Worm (Caenorhabditis elegans) whole organism, mixed stage, embryonic: ENCODE data around the gene R08C7.1.

Experiments
- M03D4.4 ChIP-seq: sonication (generic microtip); optimal IDR thresholded peaks from 2 replicates; lab custom pipeline; 2017; ENCODE audit warnings: mild to moderate bottlenecking, missing genetic modification characterization, missing compliant biosample characterization
- bed-3 ChIP-seq: fragments of 200-800 bp; sonication (Bioruptor generic); optimal IDR thresholded peaks from 3 replicates; lab custom pipeline; 2018; ENCODE audit warnings: mild to moderate bottlenecking, missing genetic modification characterization, moderate library complexity, missing compliant biosample characterization
- blmp-1 ChIP-seq: fragments of 150-350 bp; optimal IDR thresholded peaks from 2 replicates; lab custom pipeline; 2014; ENCODE audit warnings: missing biosample characterization, missing genetic modification characterization
- ceh-39 ChIP-seq: fragments of 150-350 bp; optimal IDR thresholded peaks from 2 replicates; lab custom pipeline; 2014; ENCODE audit warnings: missing biosample characterization, missing genetic modification characterization
- ceh-43 ChIP-seq: fragments of 200-800 bp; sonication (Bioruptor generic); optimal IDR thresholded peaks from 2 replicates; lab custom pipeline; 2018; ENCODE audit warnings: mild to moderate bottlenecking, missing genetic modification characterization, moderate library complexity, missing compliant biosample characterization
- ceh-83 ChIP-seq: fragments of 200-800 bp; sonication (Bioruptor generic); optimal IDR thresholded peaks from 2 replicates; lab custom pipeline; 2018; ENCODE audit warnings: mild to moderate bottlenecking, missing genetic modification characterization, missing compliant biosample characterization
- ces-1 ChIP-seq: fragments of 150-350 bp; optimal IDR thresholded peaks from 2 replicates; lab custom pipeline; 2014; ENCODE audit warnings: missing biosample characterization, missing genetic modification reagents, missing genetic modification characterization
- cnd-1 ChIP-seq: fragments of 200-800 bp; sonication (Bioruptor generic); optimal IDR thresholded peaks from 2 replicates; lab custom pipeline; 2018; ENCODE audit warnings: mild to moderate bottlenecking, missing genetic modification characterization, missing compliant biosample characterization
- drap-1 ChIP-seq: fragments of 200-800 bp; sonication (Bioruptor generic); optimal IDR thresholded peaks from 3 replicates; lab custom pipeline; 2018; ENCODE audit warnings: mild to moderate bottlenecking, missing genetic modification characterization, missing compliant biosample characterization
- elt-1 ChIP-seq: sonication (generic microtip); optimal IDR thresholded peaks from 2 replicates; lab custom pipeline; 2017; ENCODE audit warnings: missing genetic modification characterization, mild to moderate bottlenecking, missing compliant biosample characterization, antibody characterized with exemption, moderate library complexity, borderline replicate concordance; ENCODE audit not compliant: insufficient read depth
- elt-3 ChIP-seq: fragments of 150-350 bp; optimal IDR thresholded peaks from 2 replicates; lab custom pipeline; 2014; ENCODE audit warnings: missing biosample characterization, missing genetic modification characterization
- ham-2 ChIP-seq: fragments of 200-800 bp; sonication (Bioruptor generic); optimal IDR thresholded peaks from 2 replicates; lab custom pipeline; 2018; ENCODE audit warnings: mild to moderate bottlenecking, missing genetic modification characterization, missing compliant biosample characterization
- hlh-1 ChIP-seq: fragments of 150-350 bp; optimal IDR thresholded peaks from 2 replicates; lab custom pipeline; 2014; ENCODE audit warnings: missing biosample characterization, missing genetic modification reagents, missing genetic modification characterization
- lin-32 ChIP-seq: fragments of 200-800 bp; sonication (Bioruptor generic); optimal IDR thresholded peaks from 2 replicates; lab custom pipeline; 2018; ENCODE audit warnings: mild to moderate bottlenecking, missing genetic modification characterization, missing compliant biosample characterization
- lsy-2 ChIP-seq: fragments of 150-350 bp; optimal IDR thresholded peaks from 2 replicates; lab custom pipeline; 2014; ENCODE audit warnings: missing biosample characterization, missing genetic modification characterization
- mab-5 ChIP-seq: fragments of 150-350 bp; optimal IDR thresholded peaks from 2 replicates; lab custom pipeline; 2014; ENCODE audit warnings: missing biosample characterization, missing genetic modification characterization
- mep-1 ChIP-seq: fragments of 150-350 bp; optimal IDR thresholded peaks from 2 replicates; lab custom pipeline; 2017; ENCODE audit warnings: missing biosample characterization, missing genetic modification reagents, missing genetic modification characterization, inconsistent platforms
- mls-2 ChIP-seq: sonication (generic microtip); optimal IDR thresholded peaks from 2 replicates; lab custom pipeline; 2016; ENCODE audit warnings: mild to moderate bottlenecking, missing genetic modification characterization, moderate library complexity, missing compliant biosample characterization
- nhr-12 ChIP-seq: fragments of 150-350 bp; optimal IDR thresholded peaks from 2 replicates; lab custom pipeline; 2014; ENCODE audit warnings: missing biosample characterization, missing genetic modification characterization
- nhr-2 ChIP-seq: fragments of 150-350 bp; optimal IDR thresholded peaks from 2 replicates; lab custom pipeline; 2014; ENCODE audit warnings: missing biosample characterization, missing genetic modification characterization
- nhr-28 ChIP-seq: fragments of 150-350 bp; optimal IDR thresholded peaks from 2 replicates; lab custom pipeline; 2014; ENCODE audit warnings: missing biosample characterization, missing genetic modification characterization
- nhr-76 ChIP-seq: sonication (generic microtip); optimal IDR thresholded peaks from 2 replicates; lab custom pipeline; 2017; ENCODE audit warnings: missing biosample characterization, missing genetic modification characterization
- pha-4 ChIP-seq: fragments of 150-350 bp; optimal IDR thresholded peaks from 2 replicates; lab custom pipeline; 2018; ENCODE audit warnings: missing biosample characterization, missing genetic modification reagents, missing genetic modification characterization
- sem-2 ChIP-seq: fragments of 200-800 bp; sonication (Bioruptor generic); optimal IDR thresholded peaks from 2 replicates; lab custom pipeline; 2018; ENCODE audit warnings: mild to moderate bottlenecking, missing genetic modification characterization, missing compliant biosample characterization
- snpc-4 ChIP-seq: fragments of 150-350 bp; optimal IDR thresholded peaks from 2 replicates; lab custom pipeline; 2014; ENCODE audit warnings: missing biosample characterization, missing genetic modification characterization
- sptf-1 ChIP-seq: sonication (generic microtip); optimal IDR thresholded peaks from 2 replicates; lab custom pipeline; 2017; ENCODE audit warnings: mild to moderate bottlenecking, missing genetic modification characterization, moderate library complexity, missing compliant biosample characterization
- tbx-8 ChIP-seq: fragments of 200-800 bp; sonication (Bioruptor generic); optimal IDR thresholded peaks from 2 replicates; lab custom pipeline; 2018; ENCODE audit warnings: mild to moderate bottlenecking, missing genetic modification characterization, moderate library complexity, missing compliant biosample characterization
- unc-120 ChIP-seq: sonication (generic microtip); optimal IDR thresholded peaks from 2 replicates; lab custom pipeline; 2017; ENCODE audit warnings: missing genetic modification characterization, missing compliant biosample characterization; ENCODE audit not compliant: poor library complexity, severe bottlenecking
- unc-39 ChIP-seq: fragments of 150-350 bp; optimal IDR thresholded peaks from 2 replicates; lab custom pipeline; 2014; ENCODE audit warnings: missing biosample characterization, missing genetic modification characterization
- unc-62 ChIP-seq: fragments of 150-350 bp; optimal IDR thresholded peaks from 2 replicates; lab custom pipeline; 2014; ENCODE audit warnings: missing biosample characterization, missing genetic modification reagents, missing genetic modification characterization
- zip-8 ChIP-seq: fragments of 150-350 bp; optimal IDR thresholded peaks from 2 replicates; lab custom pipeline; 2014; ENCODE audit warnings: missing biosample characterization, missing genetic modification characterization
- ztf-11 ChIP-seq: fragments of 150-350 bp; optimal IDR thresholded peaks from 2 replicates; lab custom pipeline; 2014; ENCODE audit warnings: missing biosample characterization, missing genetic modification characterization

The R08C7.1 gene

DNA sequence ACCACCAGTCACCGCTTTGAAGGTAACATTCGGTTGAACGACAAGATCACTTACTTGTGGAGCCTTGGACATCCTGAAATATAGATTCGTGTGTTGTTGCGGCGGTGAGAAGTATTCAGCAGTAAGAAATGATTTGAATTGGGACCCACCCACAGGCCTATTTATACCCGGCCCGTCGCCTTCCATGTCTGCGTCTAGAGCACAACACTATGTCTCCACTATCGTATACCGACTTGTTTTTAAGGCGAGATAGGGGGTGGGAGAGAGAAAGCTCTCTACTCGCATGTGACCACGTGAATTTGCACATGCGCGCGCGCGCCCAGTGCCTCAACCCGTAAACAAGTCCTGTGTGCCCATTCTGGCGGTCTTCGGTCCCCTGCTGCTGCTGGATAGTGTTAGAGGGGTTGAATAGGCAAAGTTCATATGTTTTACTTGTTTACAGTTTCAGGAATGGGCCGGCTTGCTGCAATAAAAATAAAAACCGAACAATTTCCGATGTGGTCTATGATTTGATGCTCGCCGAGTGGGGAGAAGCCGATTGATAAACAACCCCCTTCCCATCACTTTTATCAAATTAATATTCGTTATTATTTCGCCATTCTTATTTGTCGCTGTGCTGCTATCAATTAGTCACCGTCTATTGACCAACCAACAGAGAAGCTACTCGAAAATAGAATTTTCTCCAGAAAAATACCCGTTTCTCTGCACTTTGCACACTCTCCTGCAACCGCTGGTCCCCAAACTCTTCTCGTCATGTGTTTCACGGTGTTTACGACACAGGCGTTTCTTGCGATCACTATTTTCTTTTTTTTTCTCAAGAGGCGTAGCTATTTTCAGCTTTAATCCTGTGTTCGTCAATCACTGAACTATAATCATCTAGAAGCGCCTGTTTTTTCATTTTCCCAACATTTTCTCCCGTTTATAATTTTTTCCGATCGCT, 18.4 kb downstream of the R08C7.1 start:
- TF ChIP-seq blmp-1 (tag; lab: Kevin White, UChicago), result no peak
- TF ChIP-seq lsy-2, result no peak
- peak; percentile 30 for TF ChIP-seq drap-1 (GFP tag; lab: Kevin White, UChicago)
- TF ChIP-seq ces-1 (GFP tag; lab: Kevin White, UChicago), result no peak
- no peak for TF ChIP-seq unc-62
- no peak for TF ChIP-seq nhr-76 (tag; lab: Kevin White, UChicago)
- TF ChIP-seq zip-8 (tag; lab: Kevin White, UChicago), result no peak
- TF ChIP-seq ceh-39 (tag; lab: Kevin White, UChicago), result no peak
- no peak for TF ChIP-seq snpc-4
- TF ChIP-seq cnd-1, result no peak
- no peak for TF ChIP-seq M03D4.4 (tag; lab: Kevin White, UChicago)
- no peak for TF ChIP-seq mep-1 (tag; lab: Kevin White, UChicago)
- peak; percentile 5 for TF ChIP-seq sem-2 (GFP tag; lab: Kevin White, UChicago)
- no peak for TF ChIP-seq elt-3 (tag; lab: Kevin White, UChicago)
- TF ChIP-seq unc-39 (tag; lab: Kevin White, UChicago), result no peak
- TF ChIP-seq unc-120 (tag; lab: Kevin White, UChicago), result no peak
- TF ChIP-seq nhr-2 (tag; lab: Kevin White, UChicago), result no peak
- no peak for TF ChIP-seq mab-5
- TF ChIP-seq ham-2 (GFP tag; lab: Kevin White, UChicago), result no peak
- no peak for TF ChIP-seq bed-3 (GFP tag; lab: Kevin White, UChicago)
- no peak for TF ChIP-seq nhr-28
- TF ChIP-seq pha-4, result peak; percentile 50
- TF ChIP-seq hlh-1 (tag; lab: Kevin White, UChicago), result peak; percentile 45
- no peak for TF ChIP-seq ceh-83 (GFP tag; lab: Kevin White, UChicago)
- no peak for TF ChIP-seq ztf-11
- TF ChIP-seq nhr-12, result no peak
- no peak for TF ChIP-seq ceh-43 (GFP tag; lab: Kevin White, UChicago)
- TF ChIP-seq tbx-8 (GFP tag; lab: Kevin White, UChicago), result no peak
- no peak for TF ChIP-seq sptf-1 (tag; lab: Kevin White, UChicago)
- TF ChIP-seq mls-2, result no peak

DNA sequence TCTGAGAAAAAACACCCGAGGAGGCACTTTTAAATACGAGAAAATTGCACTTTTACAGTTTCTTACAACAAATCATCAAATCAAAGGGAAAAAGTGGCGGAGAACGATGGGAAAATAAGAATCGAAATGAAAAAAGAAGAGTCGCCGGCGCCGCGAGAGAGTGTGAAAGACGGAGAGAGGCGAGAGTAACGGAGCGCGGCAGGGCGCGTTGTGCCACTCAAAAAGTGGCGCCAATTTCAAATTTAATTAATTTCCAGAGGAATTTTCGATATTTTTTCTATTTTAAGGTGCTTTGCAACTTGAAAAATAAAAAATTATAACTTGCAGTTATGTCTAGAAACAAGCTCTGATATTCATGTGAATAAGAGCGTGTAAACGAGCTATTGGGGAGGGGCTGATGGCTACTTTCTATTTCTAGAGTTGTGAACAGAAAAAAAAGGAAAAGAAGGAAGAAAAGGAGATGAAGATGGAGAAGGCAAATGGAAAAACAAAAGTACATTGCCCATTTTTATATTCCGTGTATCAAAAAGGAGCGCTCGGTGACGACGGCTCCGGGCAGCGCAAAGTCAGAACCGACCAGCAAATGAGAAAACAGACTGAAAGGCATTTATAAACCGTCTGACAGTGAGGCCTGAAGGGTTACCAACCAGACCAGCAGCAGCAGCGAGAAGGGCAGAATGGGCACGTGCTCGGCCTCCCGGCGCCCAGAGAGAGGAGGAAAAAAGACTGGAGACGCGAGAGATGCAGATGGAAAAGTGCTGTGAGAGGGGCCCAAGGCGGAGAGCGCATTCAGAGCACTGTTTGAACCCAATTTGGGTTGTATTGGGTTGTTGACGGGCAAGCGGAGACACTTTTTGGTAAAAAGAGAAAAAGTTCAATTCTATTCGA, 19.5 kb downstream of the R08C7.1 start:
- no peak for TF ChIP-seq hlh-1 (tag; lab: Kevin White, UChicago)
- TF ChIP-seq elt-1, result no peak
- no peak for TF ChIP-seq lin-32
- TF ChIP-seq M03D4.4 (tag; lab: Kevin White, UChicago), result no peak
- TF ChIP-seq elt-3 (tag; lab: Kevin White, UChicago), result no peak
- TF ChIP-seq nhr-2 (tag; lab: Kevin White, UChicago), result no peak
- no peak for TF ChIP-seq drap-1 (GFP tag; lab: Kevin White, UChicago)
- no peak for TF ChIP-seq unc-62
- no peak for TF ChIP-seq pha-4
- TF ChIP-seq mep-1 (tag; lab: Kevin White, UChicago), result no peak
- TF ChIP-seq nhr-12, result no peak

DNA sequence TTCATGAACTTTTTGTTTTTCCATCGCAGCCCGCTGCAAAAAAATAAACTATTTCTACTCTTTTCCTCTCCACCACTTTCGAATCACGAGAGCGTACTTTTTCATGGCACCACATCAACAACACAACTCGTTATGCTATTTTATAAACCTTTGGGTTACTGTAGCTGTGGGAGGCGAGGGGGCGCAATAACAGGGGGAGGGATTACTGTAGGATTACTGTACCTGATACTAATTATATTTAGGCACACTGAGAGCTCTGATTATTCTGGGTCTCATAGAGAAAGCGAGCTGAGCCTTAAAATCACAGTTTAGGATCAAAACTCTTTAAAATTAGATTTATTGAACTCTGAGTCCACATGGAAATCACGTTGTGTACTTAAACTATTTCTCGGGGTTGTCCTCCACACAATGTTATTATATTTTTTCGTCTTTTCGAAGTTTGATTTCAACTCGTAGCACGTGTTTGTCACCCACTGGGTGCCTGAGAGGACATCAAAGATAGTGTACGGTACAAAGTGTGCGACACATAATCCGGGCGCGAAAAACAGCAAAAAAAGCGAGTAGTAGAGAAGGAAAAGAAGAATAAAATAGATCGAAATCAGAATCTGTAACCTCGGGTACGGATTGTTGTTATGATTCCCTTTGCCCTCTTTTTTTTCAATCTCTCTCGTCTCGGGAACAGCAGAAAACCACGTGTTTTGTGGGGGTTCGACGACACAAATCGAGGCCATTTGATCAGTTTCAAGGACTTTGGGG, 20.9 kb downstream of the R08C7.1 start:
- TF ChIP-seq ceh-83 (GFP tag; lab: Kevin White, UChicago) (no peak), pha-4 (no peak), lin-32 (no peak), ztf-11 (no peak), nhr-12 (no peak), ham-2 (GFP tag; lab: Kevin White, UChicago) (no peak), sem-2 (GFP tag; lab: Kevin White, UChicago) (no peak), mep-1 (tag; lab: Kevin White, UChicago) (no peak), lsy-2 (no peak), nhr-28 (no peak), ces-1 (GFP tag; lab: Kevin White, UChicago) (no peak)
